Fruit fly (Drosophila melanogaster) whole organism, embryonic: ENCODE results near the gene Usp10.

Experiments
- Antp ChIP-seq: fragments of 200-800 bp; sonication (Bioruptor generic); optimal IDR thresholded peaks from 3 replicates; lab custom pipeline; 2016; ENCODE audit warnings: missing biosample characterization, missing genetic modification characterization
- CG10959 ChIP-seq: fragments of 200-800 bp; sonication (Bioruptor generic); IDR thresholded peaks from 2 replicates; pipeline ENCODE4 v1.3.6; 2022; ENCODE audit warnings: missing biosample characterization, missing genetic modification characterization
- CG12236 ChIP-seq: fragments of 200-800 bp; sonication (Bioruptor generic); optimal IDR thresholded peaks from 2 replicates; lab custom pipeline; 2016; ENCODE audit warnings: missing biosample characterization, missing genetic modification characterization
- CG1233 ChIP-seq: fragments of 200-800 bp; sonication (Bioruptor generic); optimal IDR thresholded peaks from 4 replicates; lab custom pipeline; 2018; ENCODE audit warnings: missing biosample characterization, mild to moderate bottlenecking, missing genetic modification characterization
- CG13287 ChIP-seq: fragments of 200-800 bp; sonication (Bioruptor generic); IDR thresholded peaks from 2 replicates; pipeline ENCODE4 v1.3.6; 2022; ENCODE audit warnings: missing biosample characterization, missing genetic modification characterization; ENCODE audit not compliant: partially characterized antibody
- CG13424 ChIP-seq: fragments of 200-800 bp; sonication (Bioruptor generic); optimal IDR thresholded peaks from 2 replicates; lab custom pipeline; 2019; ENCODE audit warnings: missing biosample characterization, mild to moderate bottlenecking, missing genetic modification characterization, moderate library complexity
- CG14014 ChIP-seq: fragments of 200-800 bp; sonication (Bioruptor generic); IDR thresholded peaks from 2 replicates; pipeline ENCODE4 v1.3.6; 2022; ENCODE audit warnings: missing biosample characterization, missing genetic modification characterization
- CG14050 ChIP-seq: fragments of 200-800 bp; sonication (Bioruptor generic); IDR thresholded peaks from 3 replicates; pipeline ENCODE4 v1.3.6; 2022; ENCODE audit warnings: missing biosample characterization, missing genetic modification characterization
- CG17186 ChIP-seq: fragments of 200-800 bp; sonication (Bioruptor generic); optimal IDR thresholded peaks from 3 replicates; lab custom pipeline; 2017; ENCODE audit warnings: missing biosample characterization, missing genetic modification reagents, missing genetic modification characterization
- CG17829 ChIP-seq: fragments of 200-800 bp; optimal IDR thresholded peaks from 2 replicates; lab custom pipeline; 2019; ENCODE audit warnings: missing biosample characterization, mild to moderate bottlenecking, missing genetic modification characterization, moderate library complexity
- CG2199 ChIP-seq: fragments of 200-800 bp; sonication (Bioruptor generic); IDR thresholded peaks from 3 replicates; pipeline ENCODE4 v1.3.6; 2022; ENCODE audit warnings: missing biosample characterization, missing genetic modification characterization
- CG2712 ChIP-seq: fragments of 200-800 bp; optimal IDR thresholded peaks from 3 replicates; lab custom pipeline; 2019; ENCODE audit warnings: missing biosample characterization, mild to moderate bottlenecking, missing genetic modification characterization, moderate library complexity
- CG31388 ChIP-seq: fragments of 200-800 bp; sonication (Bioruptor generic); optimal IDR thresholded peaks from 2 replicates; lab custom pipeline; 2016; ENCODE audit warnings: missing biosample characterization, missing genetic modification characterization
- CG5953 ChIP-seq: fragments of 200-800 bp; sonication (Bioruptor generic); IDR thresholded peaks from 2 replicates; pipeline ENCODE4 v1.3.6; 2022; ENCODE audit warnings: missing biosample characterization, missing genetic modification characterization
- CG6175 ChIP-seq: fragments of 200-800 bp; sonication (Bioruptor generic); IDR thresholded peaks from 3 replicates; pipeline ENCODE4 v1.3.6; 2022; ENCODE audit warnings: missing biosample characterization, missing genetic modification characterization
- CG6689 ChIP-seq: fragments of 200-800 bp; sonication (Bioruptor generic); IDR thresholded peaks from 2 replicates; pipeline ENCODE4 v1.3.6; 2022; ENCODE audit warnings: missing biosample characterization, missing genetic modification characterization
- CG8281 ChIP-seq: fragments of 200-800 bp; sonication (Bioruptor generic); optimal IDR thresholded peaks from 2 replicates; lab custom pipeline; 2018; ENCODE audit warnings: missing biosample characterization, mild to moderate bottlenecking, missing genetic modification characterization, moderate library complexity
- CG8359 ChIP-seq: fragments of 200-800 bp; sonication (Bioruptor generic); optimal IDR thresholded peaks from 2 replicates; lab custom pipeline; 2017; ENCODE audit warnings: missing biosample characterization, mild to moderate bottlenecking, missing genetic modification characterization, borderline replicate concordance
- CG8388 ChIP-seq: fragments of 200-800 bp; sonication (Bioruptor generic); optimal IDR thresholded peaks from 2 replicates; lab custom pipeline; 2019; ENCODE audit warnings: missing biosample characterization, mild to moderate bottlenecking, missing genetic modification characterization, moderate library complexity
- CG8924 ChIP-seq: fragments of 200-800 bp; optimal IDR thresholded peaks from 3 replicates; lab custom pipeline; 2019; ENCODE audit warnings: missing biosample characterization, mild to moderate bottlenecking, missing genetic modification characterization, moderate library complexity
- D ChIP-seq, 2 experiments: fragments of 200-800 bp in 1 of 2; fragments of >200 bp in 1 of 2; sonication (Bioruptor generic) in 1 of 2; optimal IDR thresholded peaks; 2 replicates in 1 of 2; 3 replicates in 1 of 2; lab custom pipeline; 2017; ENCODE audit warnings: mild to moderate bottlenecking in 1 of 2, missing biosample characterization in 1 of 2, missing genetic modification characterization in 1 of 2, missing genetic modification reagents in 1 of 2
- Dip3 ChIP-seq: fragments of 200-800 bp; sonication (Bioruptor generic); optimal IDR thresholded peaks from 3 replicates; lab custom pipeline; 2016; ENCODE audit warnings: missing biosample characterization, missing genetic modification characterization
- Ets65A ChIP-seq: fragments of 200-800 bp; sonication (Bioruptor generic); peaks from one replicate; lab custom pipeline; 2016; ENCODE audit warnings: missing biosample characterization, missing genetic modification characterization
- Hr3 ChIP-seq: fragments of 200-800 bp; sonication (Bioruptor generic); optimal IDR thresholded peaks from 3 replicates; lab custom pipeline; 2016; ENCODE audit warnings: missing biosample characterization, missing genetic modification characterization
- Med ChIP-seq: fragments of 200-800 bp; sonication (Bioruptor generic); peaks from one replicate; lab custom pipeline; 2016; ENCODE audit warnings: missing biosample characterization, missing genetic modification characterization, mild to moderate bottlenecking, inconsistent platforms, moderate library complexity
- Nf-YA ChIP-seq: fragments of 200-800 bp; sonication (Bioruptor generic); IDR thresholded peaks from 2 replicates; pipeline ENCODE4 v1.3.6; 2022; ENCODE audit warnings: missing biosample characterization, missing genetic modification characterization
- Oli ChIP-seq: fragments of 200-800 bp; sonication (Bioruptor generic); optimal IDR thresholded peaks from 2 replicates; lab custom pipeline; 2018; ENCODE audit warnings: missing biosample characterization, mild to moderate bottlenecking, missing genetic modification characterization, moderate library complexity
- Sox100B ChIP-seq: fragments of 200-800 bp; sonication (Bioruptor generic); optimal IDR thresholded peaks from 3 replicates; lab custom pipeline; 2018; ENCODE audit warnings: missing biosample characterization, mild to moderate bottlenecking, missing genetic modification characterization
- Sry-β ChIP-seq: fragments of 200-800 bp; sonication (Bioruptor generic); optimal IDR thresholded peaks from 2 replicates; lab custom pipeline; 2018; ENCODE audit warnings: missing biosample characterization, mild to moderate bottlenecking, missing genetic modification characterization, moderate library complexity
- az2 ChIP-seq: fragments of 200-800 bp; sonication (Bioruptor generic); optimal IDR thresholded peaks from 3 replicates; lab custom pipeline; 2016; ENCODE audit warnings: missing biosample characterization, missing genetic modification characterization
- bsh ChIP-seq, 2 experiments: fragments of 200-800 bp; sonication (Bioruptor generic); optimal IDR thresholded peaks; 2 replicates each; lab custom pipeline; 2017 to 2018; ENCODE audit warnings: mild to moderate bottlenecking in 2 of 2, missing biosample characterization in 2 of 2, missing genetic modification characterization in 2 of 2, moderate library complexity in 1 of 2
- btn ChIP-seq: fragments of 200-800 bp; sonication (Bioruptor generic); optimal IDR thresholded peaks from 2 replicates; lab custom pipeline; 2016; ENCODE audit warnings: missing biosample characterization, missing genetic modification characterization
- chif ChIP-seq, 2 experiments: fragments of 200-800 bp; sonication (Bioruptor generic); optimal IDR thresholded peaks; 3 replicates each; lab custom pipeline; 2016; ENCODE audit warnings: missing biosample characterization in 2 of 2, missing genetic modification characterization in 2 of 2
- ci ChIP-seq: fragments of 200-800 bp; sonication (Bioruptor generic); IDR thresholded peaks from 3 replicates; pipeline ENCODE4 v1.3.6; 2022; ENCODE audit warnings: missing biosample characterization, missing genetic modification characterization
- danr ChIP-seq: fragments of 200-800 bp; sonication (Bioruptor generic); IDR thresholded peaks from 2 replicates; pipeline ENCODE4 v1.3.6; 2022; ENCODE audit warnings: missing biosample characterization, missing genetic modification characterization
- grau ChIP-seq: fragments of 200-800 bp; optimal IDR thresholded peaks from 3 replicates; lab custom pipeline; 2019; ENCODE audit warnings: missing biosample characterization, mild to moderate bottlenecking, missing genetic modification characterization, moderate library complexity
- jumu ChIP-seq: fragments of 200-800 bp; sonication (Bioruptor generic); optimal IDR thresholded peaks from 3 replicates; lab custom pipeline; 2016; ENCODE audit warnings: missing biosample characterization, missing genetic modification characterization
- kay ChIP-seq: fragments of 200-800 bp; sonication (Bioruptor generic); optimal IDR thresholded peaks from 2 replicates; lab custom pipeline; 2016; ENCODE audit warnings: missing biosample characterization, missing genetic modification characterization
- lola ChIP-seq, 3 experiments: fragments of >200 bp in 2 of 3; fragments of 200-800 bp in 1 of 3; sonication (Bioruptor generic) in 1 of 3; optimal IDR thresholded peaks; 2 replicates each; lab custom pipeline; 2017 to 2019; ENCODE audit warnings: missing biosample characterization in 3 of 3, missing genetic modification characterization in 3 of 3, mild to moderate bottlenecking in 1 of 3, moderate library complexity in 1 of 3
- nerfin-1 ChIP-seq: fragments of 200-800 bp; sonication (Bioruptor generic); optimal IDR thresholded peaks from 3 replicates; lab custom pipeline; 2019; ENCODE audit warnings: missing biosample characterization, mild to moderate bottlenecking, missing genetic modification characterization, moderate library complexity
- org-1 ChIP-seq: fragments of 200-800 bp; sonication (Bioruptor generic); optimal IDR thresholded peaks from 2 replicates; lab custom pipeline; 2017; ENCODE audit warnings: missing biosample characterization, missing genetic modification characterization
- p53 ChIP-seq: fragments of 200-800 bp; sonication (Bioruptor generic); optimal IDR thresholded peaks from 2 replicates; lab custom pipeline; 2016; ENCODE audit warnings: missing biosample characterization, missing genetic modification characterization
- phol ChIP-seq: fragments of 200-800 bp; sonication (Bioruptor generic); optimal IDR thresholded peaks from 3 replicates; lab custom pipeline; 2018; ENCODE audit warnings: missing biosample characterization, mild to moderate bottlenecking, missing genetic modification characterization, moderate library complexity
- ro ChIP-seq: fragments of 200-800 bp; sonication (Bioruptor generic); IDR thresholded peaks from 2 replicates; pipeline ENCODE4 v1.3.6; 2022; ENCODE audit warnings: missing biosample characterization, missing genetic modification characterization
- row ChIP-seq: fragments of 200-800 bp; sonication (Bioruptor generic); IDR thresholded peaks from 3 replicates; pipeline ENCODE4 v1.3.6; 2022; ENCODE audit warnings: missing biosample characterization, missing genetic modification characterization
- ssp ChIP-seq: fragments of 200-800 bp; sonication (Bioruptor generic); IDR thresholded peaks from 2 replicates; pipeline ENCODE4 v1.3.6; 2022; ENCODE audit warnings: missing biosample characterization, missing genetic modification characterization
- stc ChIP-seq: fragments of 200-800 bp; sonication (Bioruptor generic); IDR thresholded peaks from 2 replicates; pipeline ENCODE4 v1.3.6; 2022; ENCODE audit warnings: missing biosample characterization, missing genetic modification characterization
- ttk ChIP-seq: fragments of 200-800 bp; sonication (Bioruptor generic); IDR thresholded peaks from 2 replicates; pipeline ENCODE4 v2.1.2; 2022; ENCODE audit warnings: missing biosample characterization, missing genetic modification characterization
- tx ChIP-seq: fragments of 200-800 bp; sonication (Bioruptor generic); optimal IDR thresholded peaks from 2 replicates; lab custom pipeline; 2016; ENCODE audit warnings: missing biosample characterization, missing genetic modification characterization

The Usp10 gene

DNA sequence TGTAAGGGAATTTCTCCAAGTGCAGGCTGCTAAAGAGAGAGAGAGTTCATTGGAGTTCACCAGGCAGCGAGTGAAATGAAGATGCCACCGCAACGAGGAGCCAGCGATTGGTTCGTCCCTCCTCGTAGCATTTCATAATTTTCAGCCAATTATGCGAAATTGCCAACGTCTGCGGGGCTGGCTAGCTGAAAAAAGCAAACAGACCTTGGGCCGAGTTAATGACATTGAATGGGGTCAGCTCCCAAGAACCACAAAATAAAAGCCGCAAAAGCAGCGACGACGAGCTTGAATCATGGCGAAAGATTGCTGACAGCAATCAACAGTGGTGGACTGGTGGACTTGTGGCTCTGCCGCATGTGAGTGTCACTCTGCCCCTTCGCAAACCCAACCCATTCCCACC, 48.1 kb upstream of the Usp10 start:
- no peak for TF ChIP-seq Sry-β (GFP tag; lab: Kevin White, UChicago)
- 0 out of 2 replicates have a peak, but pooled peaks have one; percentile 27 for TF ChIP-seq Nf-YA (GFP tag; lab: Robert Waterston, UW)
- TF ChIP-seq, all 482 proteins: peak for 1

- TF ChIP-seq CG5953: 0 out of 2 replicates have a peak, but pooled peaks have one; percentile 22
- peak; percentile 56 for TF ChIP-seq CG2712 (tag; lab: Kevin White, UChicago)
- no peak for TF ChIP-seq kay (GFP tag; lab: Kevin White, UChicago)
- peak; percentile 38 for TF ChIP-seq nerfin-1 (tag; lab: Kevin White, UChicago)
- 0 out of 3 replicates have a peak, but pooled peaks have one; percentile 11 for TF ChIP-seq CG14050 (GFP tag; lab: Robert Waterston, UW)
- no peak for TF ChIP-seq jumu (GFP tag; lab: Kevin White, UChicago)
- peak; percentile 57 for TF ChIP-seq Oli (tag; lab: Kevin White, UChicago)
- TF ChIP-seq az2 (GFP tag; lab: Kevin White, UChicago): peak; percentile 37
- no peak for TF ChIP-seq CG8281
- TF ChIP-seq CG8388 (GFP tag; lab: Kevin White, UChicago): peak; percentile 29
- TF ChIP-seq CG13424 (tag; lab: Kevin White, UChicago): peak; percentile 25
- TF ChIP-seq CG13287 (GFP tag; lab: Robert Waterston, UW): no peak
- no peak for TF ChIP-seq CG10959 (GFP tag; lab: Robert Waterston, UW)
- no peak for TF ChIP-seq CG8359 (GFP tag; lab: Kevin White, UChicago)
- no peak for TF ChIP-seq ttk
- peak in 1 of 3 experiments; percentile 26 for TF ChIP-seq lola (GFP tag; optimal IDR thresholded peaks at IDR 0.05; lab: Kevin White, UChicago)
- peak; percentile 3 for TF ChIP-seq CG8924 (tag; lab: Kevin White, UChicago)
- TF ChIP-seq btn: peak; percentile 50
- TF ChIP-seq CG17186 (GFP tag; lab: Kevin White, UChicago): peak; percentile 5
- TF ChIP-seq Dip3: no peak
- TF ChIP-seq CG2199: no peak
- TF ChIP-seq Med (GFP tag; lab: Kevin White, UChicago): peak; percentile 88
- TF ChIP-seq org-1 (GFP tag; lab: Kevin White, UChicago): no peak
- TF ChIP-seq ssp (GFP tag; lab: Robert Waterston, UW): no peak
- peak; percentile 40 for TF ChIP-seq CG17829
- TF ChIP-seq CG6175 (GFP tag; lab: Robert Waterston, UW): no peak
- TF ChIP-seq CG12236: no peak
- TF ChIP-seq stc (GFP tag; lab: Robert Waterston, UW): no peak
- no peak for TF ChIP-seq ro (GFP tag; lab: Robert Waterston, UW)
- TF ChIP-seq row (GFP tag; lab: Robert Waterston, UW): 0 out of 3 replicates have a peak, but pooled peaks have one; percentile 26
- no peak for TF ChIP-seq CG31388 (GFP tag; lab: Kevin White, UChicago)
- TF ChIP-seq Hr3 (GFP tag; lab: Kevin White, UChicago): peak; percentile 8
- TF ChIP-seq p53 (GFP tag; lab: Kevin White, UChicago): no peak
- TF ChIP-seq Antp: peak; percentile 19
- TF ChIP-seq Sox100B: no peak
- 0 out of 2 replicates have a peak, but pooled peaks have one; percentile 25 for TF ChIP-seq CG6689 (GFP tag; lab: Robert Waterston, UW)
- no peak for TF ChIP-seq D (optimal IDR thresholded peaks at IDR 0.05; lab: Kevin White, UChicago)
- TF ChIP-seq D (GFP tag; optimal IDR thresholded peaks at IDR 0.05; lab: Kevin White, UChicago): no peak
- peak; percentile 19 for TF ChIP-seq grau (tag; lab: Kevin White, UChicago)
- TF ChIP-seq Ets65A: peak; percentile 88
- TF ChIP-seq danr (GFP tag; lab: Robert Waterston, UW): no peak
- peak; percentile 48 for TF ChIP-seq CG1233 (GFP tag; lab: Kevin White, UChicago)
- TF ChIP-seq phol: peak; percentile 55
- TF ChIP-seq bsh (GFP tag; optimal IDR thresholded peaks at IDR 0.05; lab: Kevin White, UChicago): peak; percentile 41 to 72
- no peak for TF ChIP-seq CG14014 (GFP tag; lab: Robert Waterston, UW)
- no peak for TF ChIP-seq tx (GFP tag; lab: Kevin White, UChicago)
- TF ChIP-seq chif (GFP tag; optimal IDR thresholded peaks at IDR 0.05; lab: Kevin White, UChicago): peak in 1 of 2 experiments; percentile 24
- peak; percentile 53; the same call in 2 of the 3 replicates for TF ChIP-seq ci (GFP tag; lab: Robert Waterston, UW)
These were observed 47.3 kb upstream of the Usp10 start for dm6 chr3L:824444-824843.
